Worm (Caenorhabditis elegans): Measurements from ENCODE around the gene srj-1.

DNA sequence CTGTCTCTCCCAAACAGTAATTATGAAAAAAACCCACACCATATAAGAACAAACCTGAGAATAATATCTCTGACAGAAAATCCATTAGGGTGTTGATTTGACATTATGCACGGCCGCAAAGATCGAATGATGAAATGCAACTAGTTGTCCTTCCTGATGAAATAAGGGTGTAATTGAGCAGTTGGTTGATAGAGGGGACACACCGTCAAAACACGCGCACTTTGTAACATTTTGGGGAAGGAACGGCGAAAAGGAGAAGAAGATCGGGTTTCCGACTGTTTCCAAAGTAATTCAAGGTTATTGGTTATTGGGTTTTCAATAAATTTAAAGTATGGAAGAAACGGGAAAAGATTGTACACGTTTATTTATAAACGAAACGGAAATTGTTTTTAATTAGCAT is 43.2 kb downstream of the srj-1 start, which contains the start of gene ZK822.1:
- no peak for TF ChIP-seq unc-39 (tag; optimal IDR thresholded peaks at IDR 0.05)
- no peak for TF ChIP-seq gmeb-1 (tag; optimal IDR thresholded peaks at IDR 0.05)
- TF ChIP-seq lsy-2 (tag; optimal IDR thresholded peaks at IDR 0.05) = no peak
- TF ChIP-seq ztf-4 (tag; optimal IDR thresholded peaks at IDR 0.05) = no peak
- no peak for TF ChIP-seq crh-2 (tag; optimal IDR thresholded peaks at IDR 0.05)
- TF ChIP-seq nhr-77 (tag; optimal IDR thresholded peaks at IDR 0.05) = no peak
- TF ChIP-seq nhr-237 (tag; optimal IDR thresholded peaks at IDR 0.05) = no peak
- TF ChIP-seq ceh-16 (tag; optimal IDR thresholded peaks at IDR 0.05) = no peak
- TF ChIP-seq nhr-12 (tag; optimal IDR thresholded peaks at IDR 0.05) = no peak
- no peak for TF ChIP-seq ama-1 (optimal IDR thresholded peaks at IDR 0.05)

Data from whole organism, L2 larva.